Fruit fly (Drosophila melanogaster) whole organism, pupa: ENCODE data around the gene CG5958.

Experiments used
- CG32121 ChIP-seq: fragments of 200-800 bp; sonication (Bioruptor generic); IDR thresholded peaks from 2 replicates; pipeline ENCODE4 v1.3.6; 2022; ENCODE audit warnings: missing biosample characterization, missing genetic modification characterization
- CG4496 ChIP-seq: fragments of 200-800 bp; sonication (Bioruptor generic); IDR thresholded peaks from 3 replicates; pipeline ENCODE4 v1.3.6; 2022; ENCODE audit warnings: missing biosample characterization, missing genetic modification characterization
- CG8159 ChIP-seq: fragments of 200-800 bp; sonication (Bioruptor generic); optimal IDR thresholded peaks from 3 replicates; lab custom pipeline; 2018; ENCODE audit warnings: missing biosample characterization, mild to moderate bottlenecking, missing genetic modification characterization, moderate library complexity
- CG9948 ChIP-seq: fragments of 200-800 bp; sonication (Bioruptor generic); optimal IDR thresholded peaks from 2 replicates; lab custom pipeline; 2018; ENCODE audit warnings: missing biosample characterization, mild to moderate bottlenecking, missing genetic modification characterization, moderate library complexity
- EcR ChIP-seq: fragments of 200-800 bp; sonication (Bioruptor generic); optimal IDR thresholded peaks from 3 replicates; lab custom pipeline; 2019; ENCODE audit warnings: missing biosample characterization, missing genetic modification characterization, mild to moderate bottlenecking, moderate library complexity, missing genetic modification reagents
- fd96Ca ChIP-seq: fragments of 200-800 bp; sonication (Bioruptor generic); IDR thresholded peaks from 3 replicates; pipeline ENCODE4 v1.3.6; 2022; ENCODE audit warnings: missing biosample characterization, missing genetic modification characterization
- gl ChIP-seq: fragments of 200-800 bp; sonication (Bioruptor generic); optimal IDR thresholded peaks from 2 replicates; lab custom pipeline; 2018; ENCODE audit warnings: missing biosample characterization, mild to moderate bottlenecking, missing genetic modification characterization

- TF ChIP-seq CG4496 (GFP tag; lab: Robert Waterston, UW) (no peak), CG9948 (tag; lab: Kevin White, UChicago) (no peak), CG8159 (tag; lab: Kevin White, UChicago) (no peak), CG32121 (GFP tag; lab: Robert Waterston, UW) (no peak), EcR (GFP tag; lab: Kevin White, UChicago) (no peak), fd96Ca (no peak), gl (no peak)
Measured at dm6 chr2L:7386555-7387420, 46.5 kb downstream of the CG5958 start.
